Fruit fly (Drosophila melanogaster) whole organism, adult: Measurements from ENCODE around the gene XNP.

Experiments used
- CG14711 ChIP-seq: fragments of 200-800 bp; sonication (Bioruptor generic); optimal IDR thresholded peaks from 2 replicates; lab custom pipeline; 2018; ENCODE audit warnings: missing biosample characterization, mild to moderate bottlenecking, missing genetic modification characterization, moderate library complexity
- CG7045 ChIP-seq: fragments of 200-800 bp; sonication (Bioruptor generic); optimal IDR thresholded peaks from 2 replicates; lab custom pipeline; 2017; ENCODE audit warnings: missing biosample characterization, mild to moderate bottlenecking, missing genetic modification characterization
- Clk ChIP-seq: fragments of 200-800 bp; sonication (Bioruptor generic); optimal IDR thresholded peaks from 2 replicates; lab custom pipeline; 2017; ENCODE audit warnings: missing biosample characterization, missing genetic modification characterization
- Mnt ChIP-seq: fragments of 200-800 bp; sonication (Bioruptor generic); optimal IDR thresholded peaks from 2 replicates; lab custom pipeline; 2016; ENCODE audit warnings: missing biosample characterization, mild to moderate bottlenecking, missing genetic modification characterization
- cic ChIP-seq: fragments of 200-800 bp; sonication (Bioruptor generic); optimal IDR thresholded peaks from 2 replicates; lab custom pipeline; 2017; ENCODE audit warnings: missing biosample characterization, mild to moderate bottlenecking, missing genetic modification characterization, moderate library complexity
- cnc ChIP-seq, 2 experiments: fragments of >200 bp; optimal IDR thresholded peaks; 2 replicates each; lab custom pipeline; 2017
- ovo ChIP-seq: fragments of 200-800 bp; sonication (Bioruptor generic); optimal IDR thresholded peaks from 2 replicates; lab custom pipeline; 2016; ENCODE audit warnings: missing biosample characterization, missing genetic modification characterization

DNA sequence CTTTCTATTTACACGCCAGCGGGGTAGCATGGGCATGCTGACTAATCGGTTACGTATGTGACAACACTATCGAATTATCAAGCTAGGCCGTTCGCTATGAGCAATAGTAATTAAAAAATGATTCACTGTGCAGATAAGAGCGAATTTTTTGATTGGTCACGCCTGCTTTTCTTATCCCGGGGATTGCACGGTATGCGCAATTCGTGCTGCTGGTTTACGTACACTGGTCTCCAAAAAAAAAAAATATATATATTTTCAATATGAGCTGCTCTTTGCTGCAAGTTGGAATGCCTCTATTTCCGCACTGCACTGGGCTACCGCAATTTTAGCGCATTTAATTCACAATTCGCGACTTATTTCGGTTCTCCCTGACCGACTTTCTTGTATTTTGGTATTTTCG is 7.7 kb upstream of the XNP start:
- TF ChIP-seq CG7045 (no peak), Clk (GFP tag; lab: Kevin White, UChicago) (no peak), CG14711 (tag; lab: Kevin White, UChicago) (no peak), cnc (optimal IDR thresholded peaks at IDR 0.05; lab: Kevin White, UChicago) (peak in 1 of 2 experiments; percentile 20), ovo (GFP tag; lab: Kevin White, UChicago) (no peak), Mnt (GFP tag; lab: Kevin White, UChicago) (no peak), cic (GFP tag; lab: Kevin White, UChicago) (no peak)
